Worm (Caenorhabditis elegans): Measurements from ENCODE around the gene C56C10.4.
"Not testable (repeated sequence)": the region's sequence is repeated elsewhere in the genome, so short reads cannot be mapped to it uniquely, and the experiment has no call there.

- not testable (repeated sequence) for TF ChIP-seq dao-5, W03F9.2, him-1 (tag; optimal IDR thresholded peaks at IDR 0.05)
Observed at ce11 chrII:6627182-6627581, 44.3 kb downstream of the C56C10.4 start, which contains the start of the genes F54H5.5 and F54H5.2.
